Worm (Caenorhabditis elegans) whole organism, L4 larva: ENCODE measurements around the gene R107.5.

Source experiments
- F49E8.2 ChIP-seq: sonication (generic microtip); optimal IDR thresholded peaks from 2 replicates; lab custom pipeline; 2016; ENCODE audit warnings: missing compliant biosample characterization, mild to moderate bottlenecking, missing genetic modification characterization, borderline replicate concordance
- R02D3.7 ChIP-seq: fragments of 150-350 bp; sonication (generic microtip); optimal IDR thresholded peaks from 3 replicates; lab custom pipeline; 2014; ENCODE audit warnings: missing biosample characterization, missing genetic modification characterization
- T20F7.1 ChIP-seq: fragments of 200-800 bp; sonication (Bioruptor generic); optimal IDR thresholded peaks from 2 replicates; lab custom pipeline; 2018; ENCODE audit warnings: mild to moderate bottlenecking, missing genetic modification characterization, missing compliant biosample characterization
- T26A8.4 ChIP-seq: fragments of 200-800 bp; sonication (Bioruptor generic); IDR thresholded peaks from 2 replicates; pipeline ENCODE4 v1.3.6; 2022; ENCODE audit warnings: missing genetic modification characterization, missing compliant biosample characterization
- Y48G9A.11 ChIP-seq: fragments of 200-800 bp; sonication (Bioruptor generic); IDR thresholded peaks from 2 replicates; pipeline ENCODE4 v1.3.6; 2022; ENCODE audit warnings: missing genetic modification reagents, missing genetic modification characterization, missing compliant biosample characterization
- aha-1 ChIP-seq: fragments of 150-350 bp; peaks from one replicate; lab custom pipeline; 2014; ENCODE audit warnings: missing biosample characterization, missing genetic modification characterization
- ceh-20 ChIP-seq: fragments of 200-800 bp; sonication (Bioruptor generic); IDR thresholded peaks from 2 replicates; pipeline ENCODE4 v1.3.6; 2022; ENCODE audit warnings: missing genetic modification reagents, missing genetic modification characterization, missing compliant biosample characterization
- ceh-44 ChIP-seq: fragments of 200-800 bp; sonication (Bioruptor generic); IDR thresholded peaks from 2 replicates; pipeline ENCODE4 v1.3.6; 2022; ENCODE audit warnings: missing genetic modification reagents, missing genetic modification characterization, missing compliant biosample characterization
- daf-12 ChIP-seq: fragments of 150-350 bp; optimal IDR thresholded peaks from 2 replicates; lab custom pipeline; 2014; ENCODE audit warnings: missing biosample characterization, missing genetic modification reagents, missing genetic modification characterization
- daf-16 ChIP-seq, 3 experiments: sonication (generic microtip); optimal IDR thresholded peaks; 2 replicates each; lab custom pipeline; 2016 to 2017; ENCODE audit warnings: missing genetic modification characterization in 3 of 3, missing genetic modification reagents in 3 of 3, mild to moderate bottlenecking in 2 of 3, missing compliant biosample characterization in 2 of 3, missing biosample characterization in 1 of 3, moderate library complexity in 1 of 3
- dmd-6 ChIP-seq: fragments of 200-800 bp; sonication (Bioruptor generic); IDR thresholded peaks from 2 replicates; pipeline ENCODE4 v1.3.6; 2022; ENCODE audit warnings: missing genetic modification reagents, missing genetic modification characterization, missing compliant biosample characterization
- dpl-1 ChIP-seq: fragments of 150-350 bp; optimal IDR thresholded peaks from 2 replicates; lab custom pipeline; 2014; ENCODE audit warnings: missing biosample characterization, missing genetic modification reagents, missing genetic modification characterization
- egl-27 ChIP-seq: sonication (generic microtip); optimal IDR thresholded peaks from 3 replicates; lab custom pipeline; 2017; ENCODE audit warnings: missing biosample characterization, missing genetic modification reagents, missing genetic modification characterization
- egl-43 ChIP-seq: fragments of 200-800 bp; sonication (Bioruptor generic); IDR thresholded peaks from 2 replicates; pipeline ENCODE4 v1.3.6; 2022; ENCODE audit warnings: missing genetic modification reagents, missing genetic modification characterization, missing compliant biosample characterization
- fkh-10 ChIP-seq: fragments of 150-350 bp; optimal IDR thresholded peaks from 2 replicates; lab custom pipeline; 2014; ENCODE audit warnings: missing biosample characterization, missing genetic modification reagents, missing genetic modification characterization
- hlh-11 ChIP-seq: fragments of 200-800 bp; sonication (Bioruptor generic); optimal IDR thresholded peaks from 2 replicates; lab custom pipeline; 2018; ENCODE audit warnings: mild to moderate bottlenecking, missing genetic modification characterization, missing compliant biosample characterization
- jun-1 ChIP-seq: fragments of 150-350 bp; optimal IDR thresholded peaks from 2 replicates; lab custom pipeline; 2014; ENCODE audit warnings: missing biosample characterization, missing genetic modification reagents, missing genetic modification characterization
- lim-7 ChIP-seq: fragments of 200-800 bp; sonication (Bioruptor generic); IDR thresholded peaks from 2 replicates; pipeline ENCODE4 v1.3.6; 2022; ENCODE audit warnings: missing genetic modification characterization, missing compliant biosample characterization
- lin-39 ChIP-seq: fragments of 150-350 bp; optimal IDR thresholded peaks from 2 replicates; lab custom pipeline; 2014; ENCODE audit warnings: missing biosample characterization, missing genetic modification reagents, missing genetic modification characterization
- lsy-2 ChIP-seq, 2 experiments: fragments of 150-350 bp in 1 of 2; sonication (generic microtip) in 1 of 2; optimal IDR thresholded peaks; 2 replicates each; lab custom pipeline; 2014 to 2017; ENCODE audit warnings: missing biosample characterization in 2 of 2, missing genetic modification characterization in 2 of 2
- madf-5 ChIP-seq, 2 experiments: fragments of 200-800 bp; sonication (Bioruptor generic); IDR thresholded peaks; 2 replicates each; pipeline ENCODE4 v1.3.6; 2022; ENCODE audit warnings: missing compliant biosample characterization in 2 of 2, missing genetic modification characterization in 2 of 2
- mep-1 ChIP-seq: fragments of 150-350 bp; sonication (generic microtip); optimal IDR thresholded peaks from 3 replicates; lab custom pipeline; 2014; ENCODE audit warnings: missing biosample characterization, missing genetic modification characterization
- mes-2 ChIP-seq: sonication (generic microtip); optimal IDR thresholded peaks from 2 replicates; lab custom pipeline; 2016; ENCODE audit warnings: missing genotype, mild to moderate bottlenecking, missing genetic modification characterization, missing compliant biosample characterization; ENCODE audit not compliant: poor library complexity, severe bottlenecking
- mxl-3 ChIP-seq: fragments of 200-800 bp; sonication (Bioruptor generic); optimal IDR thresholded peaks from 2 replicates; lab custom pipeline; 2018; ENCODE audit warnings: mild to moderate bottlenecking, missing genetic modification characterization, missing compliant biosample characterization
- nhr-102 ChIP-seq: sonication (generic microtip); optimal IDR thresholded peaks from 2 replicates; lab custom pipeline; 2016; ENCODE audit warnings: mild to moderate bottlenecking, missing genetic modification characterization, moderate library complexity, missing compliant biosample characterization
- pqm-1 ChIP-seq: sonication (generic microtip); optimal IDR thresholded peaks from 2 replicates; lab custom pipeline; 2017; ENCODE audit warnings: missing biosample characterization, missing genetic modification characterization
- saeg-2 ChIP-seq: fragments of 200-800 bp; sonication (Bioruptor generic); IDR thresholded peaks from 2 replicates; pipeline ENCODE4 v1.3.6; 2022; ENCODE audit warnings: missing genetic modification reagents, missing genetic modification characterization, missing compliant biosample characterization
- sdz-12 ChIP-seq: fragments of 200-800 bp; sonication (Bioruptor generic); optimal IDR thresholded peaks from 2 replicates; lab custom pipeline; 2018; ENCODE audit warnings: mild to moderate bottlenecking, missing genetic modification characterization, missing compliant biosample characterization
- skn-1 ChIP-seq: fragments of 150-350 bp; optimal IDR thresholded peaks from 2 replicates; lab custom pipeline; 2014; ENCODE audit warnings: missing biosample characterization, missing genetic modification characterization
- snpc-4 ChIP-seq: fragments of 150-350 bp; optimal IDR thresholded peaks from 2 replicates; lab custom pipeline; 2014; ENCODE audit warnings: missing biosample characterization, missing genetic modification characterization
- spr-1 ChIP-seq: sonication (generic microtip); optimal IDR thresholded peaks from 2 replicates; lab custom pipeline; 2016; ENCODE audit warnings: mild to moderate bottlenecking, missing genetic modification characterization, missing compliant biosample characterization
- tra-1 ChIP-seq: fragments of 200-800 bp; sonication (Bioruptor generic); IDR thresholded peaks from 2 replicates; pipeline ENCODE4 v1.3.6; 2022; ENCODE audit warnings: missing genetic modification reagents, missing genetic modification characterization, missing compliant biosample characterization
- unc-130 ChIP-seq: sonication (generic microtip); optimal IDR thresholded peaks from 2 replicates; lab custom pipeline; 2016; ENCODE audit warnings: missing genetic modification reagents, missing genetic modification characterization, missing compliant biosample characterization
- unc-39 ChIP-seq: sonication (generic microtip); optimal IDR thresholded peaks from 2 replicates; lab custom pipeline; 2017; ENCODE audit warnings: missing biosample characterization, missing genetic modification characterization
- unc-62 ChIP-seq, 3 experiments: fragments of 150-350 bp in 1 of 3; sonication (generic microtip); optimal IDR thresholded peaks in 2 of 3; peaks in 1 of 3; 1 replicate in 1 of 3; 2 replicates in 2 of 3; lab custom pipeline; 2014 to 2017; ENCODE audit warnings: missing biosample characterization in 3 of 3, missing genetic modification characterization in 3 of 3, missing genetic modification reagents in 3 of 3, missing genotype in 1 of 3
- vab-7 ChIP-seq: fragments of 200-800 bp; sonication (Bioruptor generic); IDR thresholded peaks from 2 replicates; pipeline ENCODE4 v1.3.6; 2022; ENCODE audit warnings: missing genetic modification reagents, missing genetic modification characterization, missing compliant biosample characterization
- ztf-7 ChIP-seq: fragments of 150-350 bp; optimal IDR thresholded peaks from 2 replicates; lab custom pipeline; 2014; ENCODE audit warnings: missing biosample characterization, missing genetic modification characterization

Gene R107.5

ce11 chrIII:9101212-9101611 lies 47.6 kb upstream of the R107.5 start, which contains the start of gene ZK507.1:
Gene ZK507.1, minus strand, starts transcription at chrIII:9101312.
- TF ChIP-seq lsy-2 (tag; optimal IDR thresholded peaks at IDR 0.05; lab: Kevin White, UChicago), result no peak
- no peak for TF ChIP-seq hlh-11 (tag; lab: Kevin White, UChicago)
- TF ChIP-seq Y48G9A.11, result no peak
- no peak for TF ChIP-seq ceh-44 (GFP tag; lab: Robert Waterston, UW)
- no peak for TF ChIP-seq fkh-10 (GFP tag; lab: Kevin White, UChicago)
- no peak for TF ChIP-seq sdz-12 (GFP tag; lab: Kevin White, UChicago)
- TF ChIP-seq R02D3.7, result no peak

ce11 chrIII:9091392-9092291 lies 38.1 kb upstream of the R107.5 start, which contains the start of gene glp-1:
Gene glp-1, plus strand, starts transcription at chrIII:9092241.
- TF ChIP-seq unc-62 (GFP tag; optimal IDR thresholded peaks at IDR 0.05 in 1 of 2; lab: Kevin White, UChicago) (peak in 1 of 2 experiments; percentile 72), unc-62 (tag; optimal IDR thresholded peaks at IDR 0.05; lab: Kevin White, UChicago) (no peak), unc-130 (GFP tag; lab: Kevin White, UChicago) (peak; percentile 41), saeg-2 (GFP tag; lab: Robert Waterston, UW) (no peak), Y48G9A.11 (peak; percentile 34; the same call in 1 of the 2 replicates)

- TF ChIP-seq T20F7.1 (peak; percentile 97), pqm-1 (tag; lab: Kevin White, UChicago) (no peak), dpl-1 (GFP tag; lab: Kevin White, UChicago) (peak; percentile 86), mes-2 (tag; lab: Kevin White, UChicago) (peak; percentile 36), Y48G9A.11 (peak; percentile 69; the same call in 1 of the 2 replicates), tra-1 (GFP tag; lab: Robert Waterston, UW) (no peak), vab-7 (GFP tag; lab: Robert Waterston, UW) (no peak)
These were observed 35.8 kb upstream of the R107.5 start, which contains the start of the genes mccc-2 and mrpl-44 for ce11 chrIII:9089325-9089823. Gene mccc-2, minus strand, starts transcription at chrIII:9089375. Gene mrpl-44, minus strand, starts transcription at chrIII:9089375.

ce11 chrIII:9084329-9084728 lies 30.7 kb upstream of the R107.5 start:
- no peak for TF ChIP-seq mes-2 (tag; lab: Kevin White, UChicago)
- TF ChIP-seq daf-12 (tag; lab: Kevin White, UChicago), result no peak
- no peak for TF ChIP-seq ceh-44 (GFP tag; lab: Robert Waterston, UW)
- no peak for TF ChIP-seq T26A8.4 (GFP tag; lab: Robert Waterston, UW)
- no peak for TF ChIP-seq spr-1
- no peak for TF ChIP-seq unc-39 (tag; lab: Kevin White, UChicago)
- TF ChIP-seq egl-43, result no peak
- TF ChIP-seq Y48G9A.11, result no peak
- no peak for TF ChIP-seq madf-5 (GFP tag; IDR thresholded peaks at IDR 0.05; lab: Robert Waterston, UW)
- TF ChIP-seq ceh-20 (GFP tag; lab: Robert Waterston, UW), result no peak
- TF ChIP-seq daf-16 (GFP tag; optimal IDR thresholded peaks at IDR 0.05; lab: Kevin White, UChicago), result peak in 1 of 2 experiments; percentile 50
- TF ChIP-seq daf-16 (tag; optimal IDR thresholded peaks at IDR 0.05; lab: Kevin White, UChicago), result peak; percentile 78
- no peak for TF ChIP-seq ztf-7 (tag; lab: Kevin White, UChicago)
- peak; percentile 2 for TF ChIP-seq hlh-11 (tag; lab: Kevin White, UChicago)
- no peak for TF ChIP-seq jun-1 (tag; lab: Kevin White, UChicago)
- no peak for TF ChIP-seq lin-39 (tag; lab: Kevin White, UChicago)
- peak; percentile 6 for TF ChIP-seq mep-1
- TF ChIP-seq dmd-6 (GFP tag; lab: Robert Waterston, UW), result no peak
- TF ChIP-seq mxl-3 (GFP tag; lab: Kevin White, UChicago), result no peak
- TF ChIP-seq skn-1, result no peak
- TF ChIP-seq snpc-4 (tag; lab: Kevin White, UChicago), result no peak
- no peak for TF ChIP-seq egl-27
- TF ChIP-seq T20F7.1, result no peak
- TF ChIP-seq lim-7 (GFP tag; lab: Robert Waterston, UW), result no peak
- no peak for TF ChIP-seq F49E8.2 (tag; lab: Kevin White, UChicago)
- TF ChIP-seq aha-1 (tag; lab: Kevin White, UChicago), result no peak
- TF ChIP-seq nhr-102 (tag; lab: Kevin White, UChicago), result no peak
